Worm (Caenorhabditis elegans): ENCODE data around the gene tmem-184.

ce11 chrX:14704933-14705332, 1.7 kb downstream of the tmem-184 start:
- TF ChIP-seq bed-2 (GFP tag; IDR thresholded peaks at IDR 0.05) (no peak), F37B4.10 (GFP tag; IDR thresholded peaks at IDR 0.05) (no peak), nhr-90 (tag; optimal IDR thresholded peaks at IDR 0.05) (no peak), unc-62 (GFP tag; optimal IDR thresholded peaks at IDR 0.05) (no peak), hlh-26 (GFP tag; conservative IDR thresholded peaks at IDR 0.05) (no peak), ama-1 (optimal IDR thresholded peaks at IDR 0.05) (no peak), ama-1 (GFP tag; optimal IDR thresholded peaks at IDR 0.05) (no peak), chd-7 (tag; optimal IDR thresholded peaks at IDR 0.05) (no peak), nfya-2 (GFP tag; IDR thresholded peaks at IDR 0.05) (no peak), dpl-1 (GFP tag; optimal IDR thresholded peaks at IDR 0.05) (no peak)

All from whole organism, young adult.